Fruit fly (Drosophila melanogaster): Measurements from ENCODE around the gene Cpr72Ea.

The Cpr72Ea gene

DNA sequence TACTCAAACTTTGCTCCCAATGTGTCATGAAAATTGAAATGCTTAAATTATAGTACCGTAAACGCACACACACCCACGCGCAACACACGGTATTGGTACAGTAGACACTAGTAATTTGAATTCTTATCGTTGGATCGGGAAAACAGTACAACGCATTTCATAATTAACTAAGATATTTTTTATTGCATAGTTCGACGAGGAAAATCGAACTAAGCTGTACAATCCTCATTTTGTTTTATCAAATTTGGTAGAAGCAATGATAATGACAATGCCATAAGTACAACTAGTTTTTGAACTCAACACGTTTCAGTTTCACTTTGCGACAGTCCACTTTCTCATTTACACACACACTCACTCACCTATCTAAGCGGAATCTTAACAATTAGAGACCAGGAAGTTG, 18.4 kb downstream of the Cpr72Ea start (continued):
- TF ChIP-seq Camta (GFP tag; optimal IDR thresholded peaks at IDR 0.05) (peak; percentile 40), CG14860 (GFP tag; IDR thresholded peaks at IDR 0.05; ENCODE audit: partially characterized antibody) (no peak), HmgZ (tag; optimal IDR thresholded peaks at IDR 0.05) (peak; percentile 70), CG7745 (tag; optimal IDR thresholded peaks at IDR 0.05) (no peak), Drgx (GFP tag; IDR thresholded peaks at IDR 0.05) (no peak), repo (GFP tag; optimal IDR thresholded peaks at IDR 0.05) (no peak), CG11695 (GFP tag; IDR thresholded peaks at IDR 0.05) (0 out of 3 replicates have a peak, but pooled peaks have one; percentile 44), CG14050 (GFP tag; IDR thresholded peaks at IDR 0.05) (no peak), CG43689 (GFP tag; IDR thresholded peaks at IDR 0.05) (0 out of 2 replicates have a peak, but pooled peaks have one; percentile 14), D19B (GFP tag; optimal IDR thresholded peaks at IDR 0.05) (peak; percentile 25), chm (GFP tag; IDR thresholded peaks at IDR 0.05) (peak; percentile 14; the same call in 1 of the 2 replicates), nerfin-2 (GFP tag; IDR thresholded peaks at IDR 0.05; ENCODE audit: partially characterized antibody) (no peak), ara (GFP tag; IDR thresholded peaks at IDR 0.05) (no peak), zfh1 (GFP tag; IDR thresholded peaks at IDR 0.05) (peak; percentile 62; the same call in 2 of the 3 replicates), CTCF (GFP tag; optimal IDR thresholded peaks at IDR 0.05) (no peak), ato (GFP tag; IDR thresholded peaks at IDR 0.05; ENCODE audit: partially characterized antibody) (no peak), Fer1 (GFP tag; optimal IDR thresholded peaks at IDR 0.05) (peak; percentile 74), CG4404 (GFP tag; IDR thresholded peaks at IDR 0.05) (peak; percentile 22; the same call in 1 of the 2 replicates), CG1603 (tag; optimal IDR thresholded peaks at IDR 0.05) (peak; percentile 78), NC2α (GFP tag; optimal IDR thresholded peaks at IDR 0.05) (peak; percentile 4), hbn (GFP tag; IDR thresholded peaks at IDR 0.05; ENCODE audit: partially characterized antibody) (no peak), lov (optimal IDR thresholded peaks at IDR 0.05) (no peak), lov (GFP tag; IDR thresholded peaks at IDR 0.05) (no peak), Ets65A (GFP tag) (peak; percentile 61), Dip2 (GFP tag; IDR thresholded peaks at IDR 0.05) (no peak), odd (GFP tag; optimal IDR thresholded peaks at IDR 0.05) (peak; percentile 59), ab (GFP tag; optimal IDR thresholded peaks at IDR 0.05) (peak; percentile 59), CG10267 (tag; optimal IDR thresholded peaks at IDR 0.05) (peak; percentile 60), Hr3 (GFP tag; optimal IDR thresholded peaks at IDR 0.05) (peak; percentile 53)

DNA sequence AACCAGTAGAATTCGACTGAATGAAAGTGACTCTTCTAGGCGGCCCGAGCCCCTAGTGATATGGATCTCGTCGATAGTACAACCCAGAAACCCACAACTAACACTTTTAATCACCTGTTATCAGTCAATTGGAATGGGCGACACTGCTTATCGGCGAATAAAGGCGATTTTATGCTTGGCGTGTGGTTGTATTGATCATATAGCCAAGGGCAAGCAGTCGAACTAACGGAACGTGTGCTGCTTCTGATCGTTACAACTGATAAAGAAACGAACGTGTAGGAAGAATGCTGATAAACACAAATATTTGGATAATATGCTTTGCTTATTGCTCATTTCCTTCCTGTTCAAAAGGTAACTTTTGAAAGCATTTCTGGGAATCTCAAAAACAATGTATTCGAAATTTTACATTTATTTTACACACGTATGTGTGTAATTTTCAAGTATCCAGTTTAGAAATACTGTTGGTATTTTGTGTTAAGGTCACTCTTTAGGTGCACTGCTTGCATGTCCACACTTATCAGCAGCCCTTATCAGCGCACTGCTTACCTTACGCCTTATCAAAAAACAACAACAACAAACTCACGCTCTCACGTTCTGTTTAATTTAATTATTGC, 18.9 kb downstream of the Cpr72Ea start, which contains the start of gene Agpat4:
Gene Agpat4 (minus strand): TSS at position 387 of the 614 bp plus-strand sequence.
- peak; percentile 84 for TF ChIP-seq CG8290 (GFP tag; optimal IDR thresholded peaks at IDR 0.05)
- peak; percentile 61 to 76 for TF ChIP-seq CG8290 (tag; optimal IDR thresholded peaks at IDR 0.05)
- TF ChIP-seq CG14667 (GFP tag; IDR thresholded peaks at IDR 0.05): no peak
- TF ChIP-seq cg (GFP tag; optimal IDR thresholded peaks at IDR 0.05): peak; percentile 64
- 0 out of 3 replicates have a peak, but pooled peaks have one; percentile 3 for TF ChIP-seq ci (GFP tag; IDR thresholded peaks at IDR 0.05)
- TF ChIP-seq crp (GFP tag; optimal IDR thresholded peaks at IDR 0.05): peak in 1 of 2 experiments; percentile 74
- TF ChIP-seq Deaf1 (tag; optimal IDR thresholded peaks at IDR 0.05): peak; percentile 67
- TF ChIP-seq CG8478 (optimal IDR thresholded peaks at IDR 0.05): peak; percentile 91
- TF ChIP-seq Scr (GFP tag; IDR thresholded peaks at IDR 0.05; ENCODE audit: partially characterized antibody): peak; percentile 32
- TF ChIP-seq Ets65A (GFP tag): no peak
- 0 out of 3 replicates have a peak, but pooled peaks have one; percentile 3 for TF ChIP-seq Dbx (GFP tag; IDR thresholded peaks at IDR 0.05)
- TF ChIP-seq Dip2 (GFP tag; IDR thresholded peaks at IDR 0.05): no peak
- TF ChIP-seq Myb (GFP tag; optimal IDR thresholded peaks at IDR 0.05): peak; percentile 86
- peak; percentile 13 for TF ChIP-seq HHEX (GFP tag; optimal IDR thresholded peaks at IDR 0.05)
- TF ChIP-seq Mes4 (GFP tag; optimal IDR thresholded peaks at IDR 0.05): no peak
- peak; percentile 60 for TF ChIP-seq HmgD (GFP tag; optimal IDR thresholded peaks at IDR 0.05)
- 0 out of 2 replicates have a peak, but pooled peaks have one; percentile 4 for TF ChIP-seq klu (GFP tag; IDR thresholded peaks at IDR 0.05)
- peak; percentile 66 for TF ChIP-seq CG5180 (GFP tag; optimal IDR thresholded peaks at IDR 0.05)
- TF ChIP-seq oc (tag; optimal IDR thresholded peaks at IDR 0.05): no peak
- peak; percentile 88 for TF ChIP-seq exex (tag; optimal IDR thresholded peaks at IDR 0.05)
- peak; percentile 23; the same call in 1 of the 2 replicates for TF ChIP-seq inv (GFP tag; IDR thresholded peaks at IDR 0.05; ENCODE audit: partially characterized antibody)
- TF ChIP-seq Hr78 (GFP tag; optimal IDR thresholded peaks at IDR 0.05): no peak
- peak; percentile 21 for TF ChIP-seq pros (GFP tag; optimal IDR thresholded peaks at IDR 0.05)
- TF ChIP-seq amos (GFP tag; IDR thresholded peaks at IDR 0.05; ENCODE audit: partially characterized antibody): peak; percentile 44; the same call in 1 of the 2 replicates
